Fruit fly (Drosophila melanogaster) whole organism, adult: ENCODE data around the gene Cul2.

Experiments used
- CG14711 ChIP-seq: fragments of 200-800 bp; sonication (Bioruptor generic); optimal IDR thresholded peaks from 2 replicates; lab custom pipeline; 2018; ENCODE audit warnings: missing biosample characterization, mild to moderate bottlenecking, missing genetic modification characterization, moderate library complexity
- CG1620 ChIP-seq: fragments of 200-800 bp; sonication (Bioruptor generic); optimal IDR thresholded peaks from 2 replicates; lab custom pipeline; 2016; ENCODE audit warnings: missing biosample characterization, missing genetic modification characterization
- CG7101 ChIP-seq: fragments of 200-800 bp; sonication (Bioruptor generic); optimal IDR thresholded peaks from 2 replicates; lab custom pipeline; 2018; ENCODE audit warnings: missing biosample characterization, mild to moderate bottlenecking, missing genetic modification characterization, moderate library complexity
- Crg-1 ChIP-seq: fragments of 200-800 bp; sonication (Bioruptor generic); optimal IDR thresholded peaks from 2 replicates; lab custom pipeline; 2016; ENCODE audit warnings: missing biosample characterization, missing genetic modification characterization
- bab1 ChIP-seq: fragments of 200-800 bp; sonication (Bioruptor generic); optimal IDR thresholded peaks from 3 replicates; lab custom pipeline; 2019; ENCODE audit warnings: missing biosample characterization, mild to moderate bottlenecking, missing genetic modification characterization, moderate library complexity
- cic ChIP-seq: fragments of 200-800 bp; sonication (Bioruptor generic); optimal IDR thresholded peaks from 2 replicates; lab custom pipeline; 2017; ENCODE audit warnings: missing biosample characterization, mild to moderate bottlenecking, missing genetic modification characterization, moderate library complexity
- kay ChIP-seq: fragments of 200-800 bp; sonication (Bioruptor generic); peaks from one replicate; lab custom pipeline; 2016; ENCODE audit warnings: missing biosample characterization, missing genetic modification characterization, borderline replicate concordance
- ovo ChIP-seq: fragments of 200-800 bp; sonication (Bioruptor generic); optimal IDR thresholded peaks from 2 replicates; lab custom pipeline; 2016; ENCODE audit warnings: missing biosample characterization, missing genetic modification characterization
- tj ChIP-seq: fragments of 200-800 bp; sonication (Bioruptor generic); optimal IDR thresholded peaks from 3 replicates; lab custom pipeline; 2017; ENCODE audit warnings: missing biosample characterization, mild to moderate bottlenecking, missing genetic modification characterization, moderate library complexity

DNA sequence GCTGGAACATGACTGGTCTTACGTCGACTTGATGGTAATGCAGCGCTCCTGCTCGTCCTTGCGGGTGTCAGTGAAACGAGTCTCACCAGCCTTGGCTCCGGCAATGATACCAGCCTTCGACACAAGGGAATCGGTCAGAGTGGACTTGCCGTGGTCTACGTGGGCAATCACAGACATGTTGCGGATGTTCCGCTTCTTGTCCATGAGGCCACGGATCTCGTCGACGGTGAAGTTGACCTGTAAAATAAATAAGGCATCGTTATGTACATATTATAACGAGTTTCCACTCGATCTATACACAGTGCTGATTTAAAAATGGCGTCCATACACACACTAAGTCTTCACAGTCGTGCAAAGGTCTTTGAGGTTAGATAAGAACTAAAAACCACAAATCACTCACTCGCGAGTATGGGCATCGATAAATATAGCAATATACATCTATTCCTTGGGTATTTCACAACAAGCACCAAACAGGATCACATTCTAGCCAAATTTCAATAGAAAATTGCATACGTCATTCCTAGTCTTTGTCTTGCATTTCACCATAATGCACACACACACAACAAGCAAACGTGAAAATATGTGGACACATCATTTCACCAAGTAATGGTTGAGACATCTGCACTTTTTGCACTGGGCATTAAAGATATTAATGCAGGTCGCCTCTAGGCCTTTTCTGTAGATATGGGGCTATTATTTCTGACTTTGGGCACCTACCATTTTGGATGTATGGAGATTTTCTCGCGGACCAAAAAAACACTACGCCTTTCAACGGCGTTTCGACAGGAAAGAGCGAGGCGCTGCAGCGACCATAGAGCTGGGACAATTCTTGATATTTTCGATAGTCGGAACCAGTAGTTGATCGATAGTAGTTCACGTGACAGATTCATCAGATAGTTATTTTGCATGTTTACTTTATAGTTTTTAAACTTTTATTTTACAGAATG is 23.1 kb downstream of the Cul2 start, which contains the start of gene eEF2:
- no peak for TF ChIP-seq kay
- peak; percentile 33 for TF ChIP-seq CG14711 (tag; lab: Kevin White, UChicago)
- peak; percentile 88 for TF ChIP-seq CG7101 (tag; lab: Kevin White, UChicago)
- peak; percentile 82 for TF ChIP-seq ovo
- TF ChIP-seq tj (GFP tag; lab: Kevin White, UChicago), result peak; percentile 74
- TF ChIP-seq bab1 (GFP tag; lab: Kevin White, UChicago), result peak; percentile 81
- peak; percentile 40 for TF ChIP-seq cic (GFP tag; lab: Kevin White, UChicago)
- TF ChIP-seq CG1620 (GFP tag; lab: Kevin White, UChicago), result peak; percentile 84
- TF ChIP-seq Crg-1 (GFP tag; lab: Kevin White, UChicago), result peak; percentile 79
